Worm (Caenorhabditis elegans): ENCODE results near the gene F52C9.3.

DNA sequence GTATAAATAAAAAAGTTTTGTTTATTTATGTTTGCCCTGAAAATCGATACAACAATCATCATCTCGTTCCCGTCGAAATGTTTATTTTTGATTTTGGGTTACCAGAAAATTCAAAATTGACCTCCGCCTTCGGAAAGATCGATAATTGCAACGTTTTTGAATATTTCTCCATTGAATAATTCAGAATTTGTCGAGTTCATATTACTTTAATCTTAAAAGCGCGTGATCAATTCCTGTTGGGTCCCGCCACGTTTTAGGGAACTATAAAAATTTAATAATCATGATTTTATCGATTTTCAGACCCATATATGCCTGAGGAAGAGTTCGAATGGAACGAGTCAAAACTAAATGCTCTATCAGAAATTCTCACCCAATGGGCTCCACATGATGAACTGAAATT is 4.6 kb downstream of the F52C9.3 start, which contains the start of gene sorf-2:
- no peak for TF ChIP-seq odd-2 (tag; optimal IDR thresholded peaks at IDR 0.05)
- TF ChIP-seq hlh-30 (tag; optimal IDR thresholded peaks at IDR 0.05; ENCODE audit: insufficient read depth) = no peak
- TF ChIP-seq F13H6.1 (tag; optimal IDR thresholded peaks at IDR 0.05) = no peak
- no peak for TF ChIP-seq hlh-8 (tag; optimal IDR thresholded peaks at IDR 0.05)
- no peak for TF ChIP-seq dmd-4 (tag; optimal IDR thresholded peaks at IDR 0.05; ENCODE audit: borderline replicate concordance)
- TF ChIP-seq C38D4.7 (GFP tag; optimal IDR thresholded peaks at IDR 0.05) = no peak
